Worm (Caenorhabditis elegans) whole organism, L1 larva: ENCODE data around the gene sup-35.
A peak's percentile ranks its signal among the peaks of the same experiment; 100 is the strongest.

Source experiments
- C04F5.9 ChIP-seq: sonication (generic microtip); optimal IDR thresholded peaks from 2 replicates; lab custom pipeline; 2016; ENCODE audit warnings: missing genetic modification characterization, missing compliant biosample characterization
- C34B4.2 ChIP-seq: sonication (generic microtip); optimal IDR thresholded peaks from 2 replicates; lab custom pipeline; 2017; ENCODE audit warnings: mild to moderate bottlenecking, missing genetic modification characterization, missing compliant biosample characterization
- Y116A8C.19 ChIP-seq: sonication (generic microtip); optimal IDR thresholded peaks from 2 replicates; lab custom pipeline; 2016; ENCODE audit warnings: missing compliant biosample characterization, missing genetic modification characterization, borderline replicate concordance
- aha-1 ChIP-seq: fragments of 150-350 bp; optimal IDR thresholded peaks from 2 replicates; lab custom pipeline; 2014; ENCODE audit warnings: missing biosample characterization, missing genetic modification characterization
- aly-2 ChIP-seq: fragments of 150-350 bp; optimal IDR thresholded peaks from 2 replicates; lab custom pipeline; 2014; ENCODE audit warnings: missing biosample characterization, missing genetic modification characterization
- blmp-1 ChIP-seq: fragments of 150-350 bp; optimal IDR thresholded peaks from 2 replicates; lab custom pipeline; 2014; ENCODE audit warnings: missing biosample characterization, missing genetic modification characterization
- ceh-8 ChIP-seq: fragments of 200-800 bp; sonication (Bioruptor generic); optimal IDR thresholded peaks from 2 replicates; lab custom pipeline; 2018; ENCODE audit warnings: mild to moderate bottlenecking, missing genetic modification characterization, moderate library complexity, missing compliant biosample characterization
- ceh-82 ChIP-seq, 3 experiments: fragments of 150-350 bp in 1 of 3; sonication (generic microtip) in 2 of 3; optimal IDR thresholded peaks; 2 replicates each; lab custom pipeline; 2014 to 2017; ENCODE audit warnings: missing biosample characterization in 3 of 3, missing genetic modification characterization in 3 of 3
- ceh-90 ChIP-seq: sonication (generic microtip); optimal IDR thresholded peaks from 2 replicates; lab custom pipeline; 2016; ENCODE audit warnings: missing genetic modification characterization, missing compliant biosample characterization
- dpl-1 ChIP-seq, 3 experiments: fragments of 150-350 bp in 2 of 3; sonication (generic microtip) in 1 of 3; optimal IDR thresholded peaks; 2 replicates each; lab custom pipeline; 2014 to 2017; ENCODE audit warnings: missing biosample characterization in 3 of 3, missing genetic modification characterization in 3 of 3, missing genetic modification reagents in 3 of 3
- efl-3 ChIP-seq: fragments of 200-800 bp; sonication (Bioruptor generic); optimal IDR thresholded peaks from 2 replicates; lab custom pipeline; 2018; ENCODE audit warnings: mild to moderate bottlenecking, missing genetic modification characterization, missing compliant biosample characterization
- egl-13 ChIP-seq: sonication (generic microtip); optimal IDR thresholded peaks from 2 replicates; lab custom pipeline; 2016; ENCODE audit warnings: missing genotype, missing genetic modification reagents, missing genetic modification characterization, missing compliant biosample characterization
- ets-5 ChIP-seq: fragments of 200-800 bp; sonication (Bioruptor generic); IDR thresholded peaks from 2 replicates; pipeline ENCODE4 v1.3.6; 2022; ENCODE audit warnings: missing genetic modification characterization, missing compliant biosample characterization
- fkh-8 ChIP-seq: sonication (generic microtip); optimal IDR thresholded peaks from 2 replicates; lab custom pipeline; 2016; ENCODE audit warnings: mild to moderate bottlenecking, missing genetic modification characterization, missing compliant biosample characterization
- fos-1 ChIP-seq: fragments of 150-350 bp; optimal IDR thresholded peaks from 2 replicates; lab custom pipeline; 2014; ENCODE audit warnings: missing biosample characterization, missing genetic modification characterization
- hlh-4 ChIP-seq: sonication (generic microtip); optimal IDR thresholded peaks from 2 replicates; lab custom pipeline; 2016; ENCODE audit warnings: mild to moderate bottlenecking, missing genetic modification characterization, missing compliant biosample characterization
- hpl-2 ChIP-seq: fragments of 150-350 bp; optimal IDR thresholded peaks from 2 replicates; lab custom pipeline; 2014; ENCODE audit warnings: missing biosample characterization, missing genetic modification reagents, missing genetic modification characterization
- irx-1 ChIP-seq: sonication (generic microtip); optimal IDR thresholded peaks from 2 replicates; lab custom pipeline; 2016; ENCODE audit warnings: missing genetic modification characterization, missing compliant biosample characterization
- jun-1 ChIP-seq: fragments of 150-350 bp; optimal IDR thresholded peaks from 2 replicates; lab custom pipeline; 2014; ENCODE audit warnings: missing biosample characterization, missing genetic modification reagents, missing genetic modification characterization
- lin-14 ChIP-seq: fragments of 200-800 bp; sonication (Bioruptor generic); optimal IDR thresholded peaks from 2 replicates; lab custom pipeline; 2018; ENCODE audit warnings: mild to moderate bottlenecking, missing genetic modification characterization, moderate library complexity, missing compliant biosample characterization
- lin-15B ChIP-seq: fragments of 150-350 bp; sonication (generic microtip); optimal IDR thresholded peaks from 3 replicates; lab custom pipeline; 2014; ENCODE audit warnings: missing biosample characterization, missing genetic modification characterization
- lin-35 ChIP-seq, 2 experiments: fragments of 150-350 bp; optimal IDR thresholded peaks; 2 replicates each; lab custom pipeline; 2014; ENCODE audit warnings: missing biosample characterization in 2 of 2, missing genetic modification characterization in 2 of 2, missing genetic modification reagents in 2 of 2
- mab-9 ChIP-seq: fragments of 200-800 bp; sonication (Bioruptor generic); IDR thresholded peaks from 2 replicates; pipeline ENCODE4 v1.3.6; 2022; ENCODE audit warnings: missing genetic modification reagents, missing genetic modification characterization, missing compliant biosample characterization
- mdl-1 ChIP-seq, 2 experiments: fragments of 150-350 bp; optimal IDR thresholded peaks; 2 replicates each; lab custom pipeline; 2014 to 2017; ENCODE audit warnings: missing biosample characterization in 2 of 2, missing genetic modification characterization in 2 of 2, inconsistent platforms in 1 of 2
- nhr-28 ChIP-seq: fragments of 150-350 bp; optimal IDR thresholded peaks from 2 replicates; lab custom pipeline; 2014; ENCODE audit warnings: missing biosample characterization, missing genetic modification characterization
- nhr-47 ChIP-seq: sonication (generic microtip); optimal IDR thresholded peaks from 2 replicates; lab custom pipeline; 2016; ENCODE audit warnings: mild to moderate bottlenecking, missing genetic modification characterization, moderate library complexity, missing compliant biosample characterization
- nhr-71 ChIP-seq: sonication (generic microtip); optimal IDR thresholded peaks from 2 replicates; lab custom pipeline; 2016; ENCODE audit warnings: mild to moderate bottlenecking, missing genetic modification characterization, moderate library complexity, missing compliant biosample characterization
- nhr-76 ChIP-seq: sonication (generic microtip); optimal IDR thresholded peaks from 2 replicates; lab custom pipeline; 2017; ENCODE audit warnings: missing biosample characterization, missing genetic modification characterization
- nhr-90 ChIP-seq: sonication (generic microtip); optimal IDR thresholded peaks from 2 replicates; lab custom pipeline; 2016; ENCODE audit warnings: mild to moderate bottlenecking, missing genetic modification characterization, missing compliant biosample characterization; ENCODE audit not compliant: poor library complexity
- pag-3 ChIP-seq: sonication (generic microtip); optimal IDR thresholded peaks from 2 replicates; lab custom pipeline; 2017; ENCODE audit warnings: missing genetic modification characterization, mild to moderate bottlenecking, missing compliant biosample characterization, antibody characterized with exemption, borderline replicate concordance; ENCODE audit not compliant: insufficient read depth
- pax-3 ChIP-seq: fragments of 200-800 bp; sonication (Bioruptor generic); optimal IDR thresholded peaks from 2 replicates; lab custom pipeline; 2018; ENCODE audit warnings: mild to moderate bottlenecking, missing genetic modification characterization, moderate library complexity, missing compliant biosample characterization
- pqm-1 ChIP-seq: sonication (generic microtip); optimal IDR thresholded peaks from 3 replicates; lab custom pipeline; 2017; ENCODE audit warnings: missing biosample characterization, missing genetic modification characterization
- rnt-1 ChIP-seq: sonication (generic microtip); optimal IDR thresholded peaks from 2 replicates; lab custom pipeline; 2016; ENCODE audit warnings: mild to moderate bottlenecking, missing genetic modification characterization, moderate library complexity, missing compliant biosample characterization
- sox-4 ChIP-seq: sonication (generic microtip); optimal IDR thresholded peaks from 2 replicates; lab custom pipeline; 2016; ENCODE audit warnings: missing genetic modification characterization, missing compliant biosample characterization
- sptf-1 ChIP-seq: fragments of 150-350 bp; optimal IDR thresholded peaks from 2 replicates; lab custom pipeline; 2014; ENCODE audit warnings: missing biosample characterization, missing genetic modification characterization
- sup-37 ChIP-seq: fragments of 200-800 bp; sonication (Bioruptor generic); optimal IDR thresholded peaks from 2 replicates; lab custom pipeline; 2018; ENCODE audit warnings: mild to moderate bottlenecking, missing genetic modification characterization, missing compliant biosample characterization
- swsn-7 ChIP-seq: sonication (generic microtip); optimal IDR thresholded peaks from 2 replicates; lab custom pipeline; 2016; ENCODE audit warnings: missing genetic modification characterization, missing compliant biosample characterization
- tbx-2 ChIP-seq: sonication (generic microtip); optimal IDR thresholded peaks from 2 replicates; lab custom pipeline; 2016; ENCODE audit warnings: missing genetic modification characterization, missing compliant biosample characterization
- tlp-1 ChIP-seq: fragments of 150-350 bp; optimal IDR thresholded peaks from 2 replicates; lab custom pipeline; 2014; ENCODE audit warnings: missing biosample characterization, missing genetic modification characterization
- unc-130 ChIP-seq: fragments of 150-350 bp; optimal IDR thresholded peaks from 2 replicates; lab custom pipeline; 2017; ENCODE audit warnings: missing biosample characterization, missing genetic modification characterization, inconsistent platforms
- vab-15 ChIP-seq: sonication (generic microtip); optimal IDR thresholded peaks from 2 replicates; lab custom pipeline; 2017; ENCODE audit warnings: missing genotype, mild to moderate bottlenecking, missing genetic modification characterization, missing compliant biosample characterization
- zag-1 ChIP-seq: fragments of 150-350 bp; optimal IDR thresholded peaks from 2 replicates; lab custom pipeline; 2014; ENCODE audit warnings: missing biosample characterization, missing genetic modification characterization
- zip-4 ChIP-seq: fragments of 200-800 bp; sonication (Bioruptor generic); optimal IDR thresholded peaks from 2 replicates; lab custom pipeline; 2018; ENCODE audit warnings: mild to moderate bottlenecking, missing genetic modification characterization, moderate library complexity, missing compliant biosample characterization
- ztf-11 ChIP-seq, 2 experiments: sonication (generic microtip); optimal IDR thresholded peaks; 2 replicates each; lab custom pipeline; 2016 to 2017; ENCODE audit warnings: missing genetic modification characterization in 2 of 2, missing biosample characterization in 1 of 2, missing compliant biosample characterization in 1 of 2

The sup-35 gene

ce11 chrIII:11112718-11113117 is 6.3 kb downstream of the sup-35 start (continued):
- TF ChIP-seq ztf-11 (tag; optimal IDR thresholded peaks at IDR 0.05; lab: Kevin White, UChicago) (peak in 1 of 2 experiments; percentile 71), jun-1 (no peak), nhr-28 (tag; lab: Kevin White, UChicago) (no peak), aha-1 (tag; lab: Kevin White, UChicago) (no peak), efl-3 (no peak), pag-3 (tag; lab: Kevin White, UChicago) (no peak), ets-5 (GFP tag; lab: Robert Waterston, UW) (no peak), ceh-82 (tag; optimal IDR thresholded peaks at IDR 0.05; lab: Kevin White, UChicago) (peak; percentile 10 to 29 (median 14)), hlh-4 (tag; lab: Kevin White, UChicago) (no peak), mab-9 (GFP tag; lab: Robert Waterston, UW) (peak; percentile 64), lin-14 (GFP tag; lab: Kevin White, UChicago) (peak; percentile 77), unc-130 (tag; lab: Kevin White, UChicago) (no peak), pax-3 (tag; lab: Kevin White, UChicago) (peak; percentile 52), tlp-1 (tag; lab: Kevin White, UChicago) (no peak), dpl-1 (GFP tag; optimal IDR thresholded peaks at IDR 0.05; lab: Kevin White, UChicago) (peak; percentile 34 to 57 (median 56)), sox-4 (tag; lab: Kevin White, UChicago) (peak; percentile 57), aly-2 (no peak), rnt-1 (tag; lab: Kevin White, UChicago) (peak; percentile 93), tbx-2 (tag; lab: Kevin White, UChicago) (peak; percentile 74), zip-4 (peak; percentile 46), sup-37 (no peak), egl-13 (peak; percentile 59), swsn-7 (tag; lab: Kevin White, UChicago) (peak; percentile 63), nhr-76 (no peak), C34B4.2 (tag; lab: Kevin White, UChicago) (no peak), ceh-90 (tag; lab: Kevin White, UChicago) (peak; percentile 75), irx-1 (tag; lab: Kevin White, UChicago) (peak; percentile 67), Y116A8C.19 (tag; lab: Kevin White, UChicago) (no peak), C04F5.9 (tag; lab: Kevin White, UChicago) (peak; percentile 50), nhr-90 (peak; percentile 77), lin-15B (peak; percentile 53), mdl-1 (tag; optimal IDR thresholded peaks at IDR 0.05; lab: Kevin White, UChicago) (no peak), zag-1 (no peak), sptf-1 (no peak), vab-15 (tag; lab: Kevin White, UChicago) (no peak), ceh-8 (peak; percentile 36), nhr-47 (tag; lab: Kevin White, UChicago) (peak; percentile 82), fkh-8 (peak; percentile 61), lin-35 (GFP tag; optimal IDR thresholded peaks at IDR 0.05; lab: Kevin White, UChicago) (peak; percentile 32 to 59), pqm-1 (tag; lab: Kevin White, UChicago) (no peak), nhr-71 (tag; lab: Kevin White, UChicago) (peak; percentile 77), fos-1 (tag; lab: Kevin White, UChicago) (no peak), hpl-2 (GFP tag; lab: Kevin White, UChicago) (no peak), blmp-1 (tag; lab: Kevin White, UChicago) (no peak)
